Fruit fly (Drosophila melanogaster) whole organism, prepupa: ENCODE results near the gene mgl.

Experiments
- Blimp-1 ChIP-seq: fragments of 200-800 bp; sonication (Bioruptor generic); optimal IDR thresholded peaks from 3 replicates; lab custom pipeline; 2017; ENCODE audit warnings: missing biosample characterization, missing genetic modification characterization, mild to moderate bottlenecking, moderate library complexity, missing genetic modification reagents
- CG10631 ChIP-seq: fragments of 200-800 bp; sonication (Bioruptor generic); optimal IDR thresholded peaks from 2 replicates; lab custom pipeline; 2016; ENCODE audit warnings: missing biosample characterization, missing genetic modification characterization
- CG11294 ChIP-seq: fragments of 200-800 bp; sonication (Bioruptor generic); IDR thresholded peaks from 2 replicates; pipeline ENCODE4 v1.3.6; 2022; ENCODE audit warnings: missing biosample characterization, missing genetic modification characterization
- CG11902 ChIP-seq: fragments of 200-800 bp; sonication (Bioruptor generic); optimal IDR thresholded peaks from 3 replicates; lab custom pipeline; 2016; ENCODE audit warnings: missing biosample characterization, missing genetic modification characterization
- CG15336 ChIP-seq: fragments of 200-800 bp; sonication (Bioruptor generic); IDR thresholded peaks from 2 replicates; pipeline ENCODE4 v1.3.6; 2022; ENCODE audit warnings: missing biosample characterization, missing genetic modification characterization
- CG1621 ChIP-seq: fragments of 200-800 bp; sonication (Bioruptor generic); optimal IDR thresholded peaks from 3 replicates; lab custom pipeline; 2018; ENCODE audit warnings: missing biosample characterization, mild to moderate bottlenecking, missing genetic modification characterization
- CG16779 ChIP-seq: fragments of 200-800 bp; sonication (Bioruptor generic); optimal IDR thresholded peaks from 3 replicates; lab custom pipeline; 2017; ENCODE audit warnings: missing biosample characterization, mild to moderate bottlenecking, missing genetic modification characterization
- CG3032 ChIP-seq: fragments of 200-800 bp; optimal IDR thresholded peaks from 2 replicates; lab custom pipeline; 2019; ENCODE audit warnings: missing biosample characterization, mild to moderate bottlenecking, missing genetic modification characterization, moderate library complexity
- CG31627 ChIP-seq: fragments of 200-800 bp; sonication (Bioruptor generic); optimal IDR thresholded peaks from 3 replicates; lab custom pipeline; 2016; ENCODE audit warnings: missing biosample characterization, missing genetic modification characterization
- CG32006 ChIP-seq: fragments of 200-800 bp; sonication (Bioruptor generic); optimal IDR thresholded peaks from 3 replicates; lab custom pipeline; 2017; ENCODE audit warnings: missing biosample characterization, mild to moderate bottlenecking, missing genetic modification characterization
- CG3919 ChIP-seq: fragments of 200-800 bp; sonication (Bioruptor generic); optimal IDR thresholded peaks from 3 replicates; lab custom pipeline; 2016; ENCODE audit warnings: missing biosample characterization, missing genetic modification characterization
- CG4318 ChIP-seq: fragments of 200-800 bp; sonication (Bioruptor generic); optimal IDR thresholded peaks from 3 replicates; lab custom pipeline; 2017; ENCODE audit warnings: missing biosample characterization, mild to moderate bottlenecking, missing genetic modification characterization
- CG6163 ChIP-seq: fragments of 200-800 bp; sonication (Bioruptor generic); IDR thresholded peaks from 3 replicates; pipeline ENCODE4 v1.3.6; 2022; ENCODE audit warnings: missing biosample characterization, missing genetic modification characterization
- CG6808 ChIP-seq: fragments of 200-800 bp; sonication (Bioruptor generic); optimal IDR thresholded peaks from 3 replicates; lab custom pipeline; 2017; ENCODE audit warnings: missing biosample characterization, missing genetic modification characterization, mild to moderate bottlenecking, moderate library complexity, missing genetic modification reagents
- CG6854 ChIP-seq: fragments of 200-800 bp; sonication (Bioruptor generic); optimal IDR thresholded peaks from 2 replicates; lab custom pipeline; 2017; ENCODE audit warnings: missing biosample characterization, mild to moderate bottlenecking, missing genetic modification characterization
- CG7368 ChIP-seq: fragments of 200-800 bp; sonication (Bioruptor generic); optimal IDR thresholded peaks from 3 replicates; lab custom pipeline; 2016; ENCODE audit warnings: missing biosample characterization, missing genetic modification characterization
- CG8119 ChIP-seq: fragments of 200-800 bp; sonication (Bioruptor generic); IDR thresholded peaks from 3 replicates; pipeline ENCODE4 v1.3.6; 2022; ENCODE audit warnings: missing biosample characterization, missing genetic modification characterization
- CG8319 ChIP-seq: fragments of 200-800 bp; sonication (Bioruptor generic); optimal IDR thresholded peaks from 3 replicates; lab custom pipeline; 2016; ENCODE audit warnings: missing biosample characterization, missing genetic modification characterization
- CG9139 ChIP-seq: fragments of 200-800 bp; sonication (Bioruptor generic); optimal IDR thresholded peaks from 3 replicates; lab custom pipeline; 2017; ENCODE audit warnings: missing biosample characterization, mild to moderate bottlenecking, missing genetic modification characterization
- Eip75B ChIP-seq: fragments of 200-800 bp; sonication (Bioruptor generic); optimal IDR thresholded peaks from 3 replicates; lab custom pipeline; 2016; ENCODE audit warnings: missing biosample characterization, missing genetic modification characterization
- Eip78C ChIP-seq: fragments of 200-800 bp; sonication (Bioruptor generic); peaks from one replicate; lab custom pipeline; 2016; ENCODE audit warnings: missing biosample characterization, missing genetic modification characterization
- Eip93F ChIP-seq: fragments of 200-800 bp; sonication (Bioruptor generic); optimal IDR thresholded peaks from 2 replicates; lab custom pipeline; 2016; ENCODE audit warnings: missing biosample characterization, mild to moderate bottlenecking, missing genetic modification characterization
- Ets21C ChIP-seq: fragments of 200-800 bp; sonication (Bioruptor generic); optimal IDR thresholded peaks from 3 replicates; lab custom pipeline; 2016; ENCODE audit warnings: missing biosample characterization, missing genetic modification characterization
- Ets96B ChIP-seq: fragments of 200-800 bp; optimal IDR thresholded peaks from 2 replicates; lab custom pipeline; 2019; ENCODE audit warnings: missing biosample characterization, mild to moderate bottlenecking, missing genetic modification characterization, moderate library complexity
- Gug ChIP-seq: fragments of 200-800 bp; sonication (Bioruptor generic); IDR thresholded peaks from 2 replicates; pipeline ENCODE4 v1.3.6; 2022; ENCODE audit warnings: missing biosample characterization, missing genetic modification characterization
- Hr38 ChIP-seq: sonication (Bioruptor generic); optimal IDR thresholded peaks from 2 replicates; lab custom pipeline; 2016; ENCODE audit warnings: missing biosample characterization, missing genetic modification characterization
- Hr4 ChIP-seq: fragments of 200-800 bp; sonication (Bioruptor generic); optimal IDR thresholded peaks from 3 replicates; lab custom pipeline; 2016; ENCODE audit warnings: missing biosample characterization, missing genetic modification characterization
- Met ChIP-seq: fragments of 200-800 bp; sonication (Bioruptor generic); optimal IDR thresholded peaks from 3 replicates; lab custom pipeline; 2016; ENCODE audit warnings: missing biosample characterization, missing genetic modification characterization
- OdsH ChIP-seq: fragments of 200-800 bp; sonication (Bioruptor generic); optimal IDR thresholded peaks from 3 replicates; lab custom pipeline; 2016; ENCODE audit warnings: missing biosample characterization, missing genetic modification characterization
- Smox ChIP-seq: fragments of 200-800 bp; sonication (Bioruptor generic); optimal IDR thresholded peaks from 3 replicates; lab custom pipeline; 2016; ENCODE audit warnings: missing biosample characterization, missing genetic modification characterization
- Sox102F ChIP-seq: fragments of 200-800 bp; sonication (Bioruptor generic); optimal IDR thresholded peaks from 2 replicates; lab custom pipeline; 2016; ENCODE audit warnings: missing biosample characterization, mild to moderate bottlenecking, missing genetic modification characterization
- Sox15 ChIP-seq: fragments of 200-800 bp; sonication (Bioruptor generic); optimal IDR thresholded peaks from 3 replicates; lab custom pipeline; 2016; ENCODE audit warnings: missing biosample characterization, missing genetic modification characterization
- achi ChIP-seq: fragments of 200-800 bp; sonication (Bioruptor generic); optimal IDR thresholded peaks from 3 replicates; lab custom pipeline; 2016; ENCODE audit warnings: missing biosample characterization, missing genetic modification characterization
- acj6 ChIP-seq: fragments of 200-800 bp; sonication (Bioruptor generic); optimal IDR thresholded peaks from 3 replicates; lab custom pipeline; 2016; ENCODE audit warnings: missing biosample characterization, missing genetic modification characterization
- cyc ChIP-seq: fragments of 200-800 bp; sonication (Bioruptor generic); optimal IDR thresholded peaks from 3 replicates; lab custom pipeline; 2016; ENCODE audit warnings: missing biosample characterization, missing genetic modification characterization
- dac ChIP-seq: fragments of 200-800 bp; sonication (Bioruptor generic); optimal IDR thresholded peaks from 2 replicates; lab custom pipeline; 2017; ENCODE audit warnings: missing biosample characterization, mild to moderate bottlenecking, missing genetic modification characterization
- dsx ChIP-seq: fragments of 200-800 bp; optimal IDR thresholded peaks from 3 replicates; lab custom pipeline; 2019; ENCODE audit warnings: missing biosample characterization, mild to moderate bottlenecking, missing genetic modification characterization, moderate library complexity; ENCODE audit not compliant: poor library complexity, severe bottlenecking
- eg ChIP-seq: fragments of 200-800 bp; sonication (Bioruptor generic); IDR thresholded peaks from 3 replicates; pipeline ENCODE4 v1.3.6; 2022; ENCODE audit warnings: missing biosample characterization, missing genetic modification characterization
- fd59A ChIP-seq: fragments of 200-800 bp; sonication (Bioruptor generic); optimal IDR thresholded peaks from 2 replicates; lab custom pipeline; 2017; ENCODE audit warnings: missing biosample characterization, mild to moderate bottlenecking, missing genetic modification characterization, missing genetic modification reagents
- fd85E ChIP-seq: fragments of 200-800 bp; sonication (Bioruptor generic); optimal IDR thresholded peaks from 3 replicates; lab custom pipeline; 2016; ENCODE audit warnings: missing biosample characterization, missing genetic modification characterization
- fkh ChIP-seq: fragments of 200-800 bp; sonication (Bioruptor generic); optimal IDR thresholded peaks from 3 replicates; lab custom pipeline; 2017; ENCODE audit warnings: missing biosample characterization, mild to moderate bottlenecking, missing genetic modification characterization, moderate library complexity
- lz ChIP-seq: fragments of 200-800 bp; sonication (Bioruptor generic); optimal IDR thresholded peaks from 3 replicates; lab custom pipeline; 2016; ENCODE audit warnings: missing biosample characterization, missing genetic modification characterization
- pdm3 ChIP-seq: fragments of 200-800 bp; sonication (Bioruptor generic); optimal IDR thresholded peaks from 3 replicates; lab custom pipeline; 2016; ENCODE audit warnings: missing biosample characterization, missing genetic modification characterization
- salr ChIP-seq, 2 experiments: fragments of 200-800 bp; sonication (Bioruptor generic); optimal IDR thresholded peaks; 3 replicates each; lab custom pipeline; 2016 to 2018; ENCODE audit warnings: missing biosample characterization in 2 of 2, missing genetic modification characterization in 2 of 2, mild to moderate bottlenecking in 1 of 2
- spab ChIP-seq: fragments of 200-800 bp; sonication (Bioruptor generic); optimal IDR thresholded peaks from 2 replicates; lab custom pipeline; 2017; ENCODE audit warnings: missing biosample characterization, mild to moderate bottlenecking, missing genetic modification characterization, missing genetic modification reagents
- ss ChIP-seq, 2 experiments: fragments of 200-800 bp; sonication (Bioruptor generic); optimal IDR thresholded peaks; 2 replicates in 1 of 2; 3 replicates in 1 of 2; lab custom pipeline; 2017 to 2018; ENCODE audit warnings: mild to moderate bottlenecking in 2 of 2, missing biosample characterization in 2 of 2, missing genetic modification characterization in 2 of 2, moderate library complexity in 1 of 2
- svp ChIP-seq: fragments of 200-800 bp; sonication (Bioruptor generic); peaks from one replicate; lab custom pipeline; 2016; ENCODE audit warnings: missing biosample characterization, missing genetic modification characterization
- topi ChIP-seq: fragments of 200-800 bp; sonication (Bioruptor generic); optimal IDR thresholded peaks from 3 replicates; lab custom pipeline; 2016; ENCODE audit warnings: missing biosample characterization, missing genetic modification characterization

The mgl gene

DNA sequence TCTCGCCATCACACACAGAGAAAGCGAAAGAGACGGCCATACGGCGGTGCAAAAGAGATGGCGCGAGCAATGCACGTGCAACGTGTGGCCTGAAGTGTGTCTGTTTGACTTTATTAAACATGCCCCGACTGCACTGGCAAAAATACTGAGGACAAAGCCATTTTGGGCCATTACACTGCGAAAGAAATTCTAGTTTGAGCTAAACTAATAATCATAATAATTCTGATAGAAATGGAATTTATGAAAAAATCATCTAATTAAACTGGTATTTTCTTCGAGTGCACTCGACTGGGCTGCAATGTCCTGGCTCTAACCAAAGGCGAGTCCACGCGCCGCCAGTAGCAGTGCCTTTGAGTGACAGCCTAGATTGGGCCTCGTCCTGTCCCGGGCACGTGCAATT lies 98.9 kb downstream of the mgl start (continued):
- TF ChIP-seq Eip93F (no peak), pdm3 (GFP tag; lab: Kevin White, UChicago) (peak; percentile 51), CG4318 (GFP tag; lab: Kevin White, UChicago) (peak; percentile 43), CG6808 (GFP tag; lab: Kevin White, UChicago) (peak; percentile 14), OdsH (peak; percentile 30), topi (GFP tag; lab: Kevin White, UChicago) (no peak), achi (GFP tag; lab: Kevin White, UChicago) (peak; percentile 33), Blimp-1 (GFP tag; lab: Kevin White, UChicago) (no peak), fkh (GFP tag; lab: Kevin White, UChicago) (no peak), acj6 (GFP tag; lab: Kevin White, UChicago) (peak; percentile 31), CG8319 (no peak), Eip75B (GFP tag; lab: Kevin White, UChicago) (peak; percentile 17), CG11294 (GFP tag; lab: Robert Waterston, UW) (no peak)

DNA sequence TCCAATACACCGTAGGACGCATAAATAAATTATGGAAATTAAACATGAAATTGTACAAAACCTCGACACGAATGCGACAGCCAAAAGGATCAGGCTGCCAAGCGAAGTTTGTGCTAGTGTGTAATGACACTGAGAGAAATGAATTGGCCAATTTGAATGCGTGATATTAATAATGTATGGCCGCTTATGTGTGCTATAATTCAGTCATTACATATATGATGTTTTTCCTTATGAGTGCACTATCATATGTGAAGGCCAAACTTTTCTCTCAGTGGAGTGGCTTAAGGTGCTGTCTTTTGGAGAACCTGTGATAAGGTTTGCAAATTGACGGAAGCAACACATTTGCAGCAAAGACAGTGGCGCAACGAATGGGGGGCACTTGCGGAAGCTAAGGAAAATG lies 100.1 kb downstream of the mgl start:
- TF ChIP-seq svp (GFP tag; lab: Kevin White, UChicago): no peak
- no peak for TF ChIP-seq Sox102F
- peak; percentile 51 for TF ChIP-seq Hr4 (GFP tag; lab: Kevin White, UChicago)
- no peak for TF ChIP-seq CG16779 (tag; lab: Kevin White, UChicago)
- TF ChIP-seq Blimp-1 (GFP tag; lab: Kevin White, UChicago): no peak
- no peak for TF ChIP-seq Eip93F
- peak; percentile 16 for TF ChIP-seq lz (GFP tag; lab: Kevin White, UChicago)
- TF ChIP-seq OdsH: peak; percentile 41
- TF ChIP-seq CG8119 (GFP tag; lab: Robert Waterston, UW): 0 out of 3 replicates have a peak, but pooled peaks have one; percentile 28
- TF ChIP-seq fd85E (GFP tag; lab: Kevin White, UChicago): no peak
- TF ChIP-seq eg: peak; percentile 35; the same call in 1 of the 3 replicates
- TF ChIP-seq Ets96B (tag; lab: Kevin White, UChicago): peak; percentile 48
- peak; percentile 27; the same call in 1 of the 2 replicates for TF ChIP-seq CG11294 (GFP tag; lab: Robert Waterston, UW)
- TF ChIP-seq Smox (GFP tag; lab: Kevin White, UChicago): no peak
- peak; percentile 8 for TF ChIP-seq dac (GFP tag; lab: Kevin White, UChicago)
- peak; percentile 13 for TF ChIP-seq CG4318 (GFP tag; lab: Kevin White, UChicago)
- TF ChIP-seq salr (GFP tag; optimal IDR thresholded peaks at IDR 0.05; lab: Kevin White, UChicago): peak in 1 of 2 experiments; percentile 2
- TF ChIP-seq ss (GFP tag; optimal IDR thresholded peaks at IDR 0.05; lab: Kevin White, UChicago): peak; percentile 17 to 34
- TF ChIP-seq fkh (GFP tag; lab: Kevin White, UChicago): no peak
- TF ChIP-seq CG32006 (GFP tag; lab: Kevin White, UChicago): peak; percentile 61
- peak; percentile 23 for TF ChIP-seq topi (GFP tag; lab: Kevin White, UChicago)
- TF ChIP-seq Eip75B (GFP tag; lab: Kevin White, UChicago): peak; percentile 15
- TF ChIP-seq spab (GFP tag; lab: Kevin White, UChicago): peak; percentile 34
- peak; percentile 59; the same call in 2 of the 3 replicates for TF ChIP-seq CG6163
- peak; percentile 44 for TF ChIP-seq CG10631 (GFP tag; lab: Kevin White, UChicago)
- TF ChIP-seq CG9139 (GFP tag; lab: Kevin White, UChicago): no peak
- peak; percentile 51 for TF ChIP-seq CG1621 (tag; lab: Kevin White, UChicago)
- TF ChIP-seq CG3032 (tag; lab: Kevin White, UChicago): peak; percentile 50
- peak; percentile 82 for TF ChIP-seq Eip78C (GFP tag; lab: Kevin White, UChicago)
- peak; percentile 27 for TF ChIP-seq fd59A
- TF ChIP-seq Gug (GFP tag; lab: Robert Waterston, UW): peak; percentile 25; the same call in 1 of the 2 replicates
- no peak for TF ChIP-seq CG31627 (GFP tag; lab: Kevin White, UChicago)
- TF ChIP-seq Hr38 (GFP tag; lab: Kevin White, UChicago): no peak
- TF ChIP-seq Ets21C (GFP tag; lab: Kevin White, UChicago): no peak
- TF ChIP-seq CG6854 (GFP tag; lab: Kevin White, UChicago): no peak
- peak; percentile 44 for TF ChIP-seq CG6808 (GFP tag; lab: Kevin White, UChicago)
- TF ChIP-seq CG11902 (GFP tag; lab: Kevin White, UChicago): no peak
- TF ChIP-seq CG15336: no peak
- TF ChIP-seq CG8319: no peak
- TF ChIP-seq cyc: peak; percentile 32
- TF ChIP-seq CG3919: peak; percentile 45
- peak; percentile 7 for TF ChIP-seq Sox15
- peak; percentile 3 for TF ChIP-seq Met (GFP tag; lab: Kevin White, UChicago)
- TF ChIP-seq pdm3 (GFP tag; lab: Kevin White, UChicago): peak; percentile 53
- TF ChIP-seq dsx (GFP tag; lab: Kevin White, UChicago): peak; percentile 26
- TF ChIP-seq CG7368: peak; percentile 25
